Fruit fly (Drosophila melanogaster): ENCODE data around the gene CASK.
"Not testable (repeated sequence)": the region's sequence is repeated elsewhere in the genome, so short reads cannot be mapped to it uniquely, and the experiment has no call there.

Gene CASK

DNA sequence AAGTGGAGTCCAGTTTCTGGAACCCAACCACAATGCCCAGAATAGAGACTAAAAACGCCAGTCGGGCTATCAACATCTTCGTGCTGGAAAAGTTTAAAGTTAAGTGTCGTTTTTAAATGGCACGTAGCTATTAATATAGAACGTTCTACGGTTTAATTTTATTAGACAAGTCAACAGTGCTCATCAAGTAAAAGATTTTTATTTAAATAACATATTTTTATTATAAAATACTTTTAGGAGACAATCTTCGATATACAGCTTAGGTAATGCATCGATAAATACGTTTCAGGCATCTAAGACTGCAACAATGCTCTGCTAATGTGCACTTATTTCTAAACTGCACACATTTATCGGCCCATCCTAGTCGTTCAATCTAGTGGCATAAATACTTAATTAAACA is 85.7 kb downstream of the CASK start, which contains the start of gene CG42869:
Gene CG42869, minus strand, starts transcription at position 101 of the 400 bp plus-strand sequence.
- peak; percentile 1 for TF ChIP-seq Ets65A (GFP tag)
- TF ChIP-seq Doc3 (GFP tag; IDR thresholded peaks at IDR 0.05; ENCODE audit: partially characterized antibody), result no peak

DNA sequence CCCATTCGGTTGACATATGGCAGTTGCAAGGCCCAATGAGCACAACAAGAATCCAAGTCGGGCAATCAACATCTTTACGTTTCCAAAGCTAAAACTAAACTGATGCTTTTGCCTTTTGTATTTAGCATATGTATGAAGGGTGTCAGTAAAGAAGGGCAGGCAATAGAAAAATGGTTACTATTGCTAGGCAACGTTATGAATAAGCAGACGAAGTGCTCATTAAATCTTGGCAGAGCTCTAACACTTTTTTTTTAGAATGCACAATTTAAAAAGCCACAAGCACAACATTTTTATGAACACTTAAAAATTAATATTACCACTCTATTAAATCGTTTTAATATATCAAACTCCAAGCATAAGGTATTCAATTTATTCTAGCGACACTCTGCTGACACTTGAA is 86.3 kb downstream of the CASK start, which contains the start of gene Sfp93F:
Gene Sfp93F, minus strand, starts transcription at position 101 of the 400 bp plus-strand sequence.
- not testable (repeated sequence) for TF ChIP-seq lab, ewg, emc (GFP tag; optimal IDR thresholded peaks at IDR 0.05)
